Worm (Caenorhabditis elegans) whole organism, young adult: ENCODE results near the gene pqn-41.

Experiments used
- B0019.2 ChIP-seq: fragments of 200-800 bp; sonication (Bioruptor generic); conservative IDR thresholded peaks from 2 replicates; pipeline ENCODE4 v1.3.6; 2022; ENCODE audit warnings: missing genetic modification reagents, missing genetic modification characterization, missing compliant biosample characterization
- B0035.1 ChIP-seq: sonication (generic microtip); optimal IDR thresholded peaks from 2 replicates; lab custom pipeline; 2016; ENCODE audit warnings: missing genetic modification characterization, mild to moderate bottlenecking, missing compliant biosample characterization, missing genotype, missing genetic modification reagents
- F37B4.10 ChIP-seq: fragments of 200-800 bp; sonication (Bioruptor generic); IDR thresholded peaks from 2 replicates; pipeline ENCODE4 v1.3.6; 2022; ENCODE audit warnings: missing genetic modification characterization, missing compliant biosample characterization
- F39B2.1 ChIP-seq: fragments of 200-800 bp; sonication (Bioruptor generic); IDR thresholded peaks from 2 replicates; pipeline ENCODE4 v1.3.6; 2022; ENCODE audit warnings: missing genetic modification reagents, missing genetic modification characterization, missing compliant biosample characterization
- F49E8.2 ChIP-seq: sonication (generic microtip); optimal IDR thresholded peaks from 3 replicates; lab custom pipeline; 2017; ENCODE audit warnings: missing genetic modification characterization, mild to moderate bottlenecking, missing compliant biosample characterization, antibody characterized with exemption, moderate library complexity; ENCODE audit not compliant: insufficient read depth
- F57A8.1 ChIP-seq: fragments of 200-800 bp; sonication (Bioruptor generic); optimal IDR thresholded peaks from 2 replicates; lab custom pipeline; 2018; ENCODE audit warnings: mild to moderate bottlenecking, missing genetic modification characterization, moderate library complexity, missing compliant biosample characterization
- K12H6.12 ChIP-seq: fragments of 200-800 bp; sonication (Bioruptor generic); optimal IDR thresholded peaks from 2 replicates; lab custom pipeline; 2018; ENCODE audit warnings: mild to moderate bottlenecking, missing genetic modification characterization, missing compliant biosample characterization
- aptf-2 ChIP-seq: fragments of 200-800 bp; sonication (Bioruptor generic); conservative IDR thresholded peaks from 2 replicates; pipeline ENCODE4 v1.3.6; 2022; ENCODE audit warnings: missing genetic modification reagents, missing genetic modification characterization, missing compliant biosample characterization
- attf-5 ChIP-seq: fragments of 200-800 bp; sonication (Bioruptor generic); optimal IDR thresholded peaks from 2 replicates; lab custom pipeline; 2018; ENCODE audit warnings: mild to moderate bottlenecking, missing genetic modification characterization, missing compliant biosample characterization
- bed-1 ChIP-seq: fragments of 200-800 bp; sonication (Bioruptor generic); IDR thresholded peaks from 2 replicates; pipeline ENCODE4 v1.3.6; 2022; ENCODE audit warnings: missing genetic modification reagents, missing genetic modification characterization, missing compliant biosample characterization
- bed-2 ChIP-seq: fragments of 200-800 bp; sonication (Bioruptor generic); IDR thresholded peaks from 2 replicates; pipeline ENCODE4 v1.3.6; 2022; ENCODE audit warnings: missing genetic modification reagents, missing genetic modification characterization, missing compliant biosample characterization
- cebp-2 ChIP-seq: fragments of 200-800 bp; sonication (Bioruptor generic); IDR thresholded peaks from 2 replicates; pipeline ENCODE4 v1.3.6; 2022; ENCODE audit warnings: missing genetic modification characterization, missing compliant biosample characterization
- egl-18 ChIP-seq: fragments of 200-800 bp; sonication (Bioruptor generic); IDR thresholded peaks from 2 replicates; pipeline ENCODE4 v1.3.6; 2022; ENCODE audit warnings: missing genetic modification reagents, missing genetic modification characterization, missing compliant biosample characterization
- egrh-3 ChIP-seq: fragments of 200-800 bp; sonication (Bioruptor generic); IDR thresholded peaks from 2 replicates; pipeline ENCODE4 v1.3.6; 2022; ENCODE audit warnings: missing genetic modification reagents, missing genetic modification characterization, missing compliant biosample characterization
- him-1 ChIP-seq: sonication (generic microtip); optimal IDR thresholded peaks from 2 replicates; lab custom pipeline; 2016; ENCODE audit warnings: missing genotype, missing genetic modification reagents, missing genetic modification characterization, missing compliant biosample characterization
- hmg-20 ChIP-seq: fragments of 200-800 bp; sonication (Bioruptor generic); IDR thresholded peaks from 2 replicates; pipeline ENCODE4 v1.3.6; 2022; ENCODE audit warnings: missing genetic modification reagents, missing genetic modification characterization, missing compliant biosample characterization
- hsf-1 ChIP-seq: fragments of 200-800 bp; sonication (Bioruptor generic); IDR thresholded peaks from 2 replicates; pipeline ENCODE4 v1.3.6; 2022; ENCODE audit warnings: missing genetic modification reagents, missing genetic modification characterization, missing compliant biosample characterization
- lin-54 ChIP-seq: fragments of 200-800 bp; sonication (Bioruptor generic); optimal IDR thresholded peaks from 2 replicates; lab custom pipeline; 2018; ENCODE audit warnings: mild to moderate bottlenecking, missing genetic modification characterization, missing compliant biosample characterization
- lsl-1 ChIP-seq: fragments of 200-800 bp; sonication (Bioruptor generic); optimal IDR thresholded peaks from 2 replicates; lab custom pipeline; 2018; ENCODE audit warnings: mild to moderate bottlenecking, missing genetic modification characterization, moderate library complexity, missing compliant biosample characterization
- madf-3 ChIP-seq: fragments of 200-800 bp; sonication (Bioruptor generic); IDR thresholded peaks from 2 replicates; pipeline ENCODE4 v1.3.6; 2022; ENCODE audit warnings: missing genetic modification reagents, missing genetic modification characterization, missing compliant biosample characterization
- madf-8 ChIP-seq: fragments of 200-800 bp; sonication (Bioruptor generic); conservative IDR thresholded peaks from 2 replicates; pipeline ENCODE4 v1.3.6; 2022; ENCODE audit warnings: missing genetic modification reagents, missing genetic modification characterization, missing compliant biosample characterization
- mel-28 ChIP-seq: sonication (generic microtip); optimal IDR thresholded peaks from 2 replicates; lab custom pipeline; 2016; ENCODE audit warnings: borderline replicate concordance, mild to moderate bottlenecking, missing genetic modification characterization, missing compliant biosample characterization
- mes-4 ChIP-seq: sonication (generic microtip); optimal IDR thresholded peaks from 2 replicates; lab custom pipeline; 2016; ENCODE audit warnings: missing genotype, missing genetic modification characterization, missing compliant biosample characterization
- nfyb-1 ChIP-seq: fragments of 200-800 bp; sonication (Bioruptor generic); IDR thresholded peaks from 2 replicates; pipeline ENCODE4 v1.3.6; 2022; ENCODE audit warnings: missing genetic modification reagents, missing genetic modification characterization, missing compliant biosample characterization
- nhr-27 ChIP-seq: fragments of 200-800 bp; sonication (Bioruptor generic); optimal IDR thresholded peaks from 2 replicates; lab custom pipeline; 2018; ENCODE audit warnings: mild to moderate bottlenecking, missing genetic modification characterization, moderate library complexity, missing compliant biosample characterization
- nhr-90 ChIP-seq: sonication (generic microtip); optimal IDR thresholded peaks from 2 replicates; lab custom pipeline; 2016; ENCODE audit warnings: missing genotype, mild to moderate bottlenecking, missing genetic modification characterization, missing compliant biosample characterization
- sea-2 ChIP-seq: fragments of 200-800 bp; sonication (Bioruptor generic); IDR thresholded peaks from 2 replicates; pipeline ENCODE4 v1.3.6; 2022; ENCODE audit warnings: missing genetic modification characterization, missing compliant biosample characterization
- somi-1 ChIP-seq: fragments of 200-800 bp; sonication (Bioruptor generic); optimal IDR thresholded peaks from 2 replicates; lab custom pipeline; 2018; ENCODE audit warnings: mild to moderate bottlenecking, missing genetic modification characterization, missing compliant biosample characterization
- zfh-2 ChIP-seq: fragments of 200-800 bp; sonication (Bioruptor generic); conservative IDR thresholded peaks from 2 replicates; pipeline ENCODE4 v1.3.6; 2022; ENCODE audit warnings: missing genetic modification reagents, missing genetic modification characterization, missing compliant biosample characterization
- ztf-28 ChIP-seq: fragments of 200-800 bp; sonication (Bioruptor generic); IDR thresholded peaks from 2 replicates; pipeline ENCODE4 v1.3.6; 2022; ENCODE audit warnings: missing genetic modification reagents, missing genetic modification characterization, missing compliant biosample characterization

The pqn-41 gene

ce11 chrIII:1938712-1939624 is 33.2 kb downstream of the pqn-41 start:
- TF ChIP-seq attf-5 (GFP tag; lab: Kevin White, UChicago) = peak; percentile 6
- TF ChIP-seq nfyb-1 (GFP tag; lab: Robert Waterston, UW) = no peak
- peak; percentile 66; the same call in 1 of the 2 replicates for TF ChIP-seq bed-2 (GFP tag; lab: Robert Waterston, UW)
- 0 out of 2 replicates have a peak, but pooled peaks have one; percentile 16 for TF ChIP-seq F37B4.10
- no peak for TF ChIP-seq egl-18 (GFP tag; lab: Robert Waterston, UW)
- TF ChIP-seq B0019.2 (GFP tag; lab: Robert Waterston, UW) = no peak
- TF ChIP-seq egrh-3 = peak; percentile 89
- TF ChIP-seq nhr-27 (tag; lab: Kevin White, UChicago) = no peak
- TF ChIP-seq mel-28 (tag; lab: Kevin White, UChicago) = no peak
- TF ChIP-seq zfh-2 (GFP tag; lab: Robert Waterston, UW) = peak; percentile 95
- TF ChIP-seq cebp-2 (GFP tag; lab: Robert Waterston, UW) = 0 out of 2 replicates have a peak, but pooled peaks have one; percentile 67

ce11 chrIII:1939625-1939988 is 33.8 kb downstream of the pqn-41 start:
- TF ChIP-seq lsl-1 (GFP tag; lab: Kevin White, UChicago) = peak; percentile 26
- TF ChIP-seq F39B2.1 (GFP tag; lab: Robert Waterston, UW) = no peak
- TF ChIP-seq him-1 = peak; percentile 85
- no peak for TF ChIP-seq mes-4 (tag; lab: Kevin White, UChicago)

DNA sequence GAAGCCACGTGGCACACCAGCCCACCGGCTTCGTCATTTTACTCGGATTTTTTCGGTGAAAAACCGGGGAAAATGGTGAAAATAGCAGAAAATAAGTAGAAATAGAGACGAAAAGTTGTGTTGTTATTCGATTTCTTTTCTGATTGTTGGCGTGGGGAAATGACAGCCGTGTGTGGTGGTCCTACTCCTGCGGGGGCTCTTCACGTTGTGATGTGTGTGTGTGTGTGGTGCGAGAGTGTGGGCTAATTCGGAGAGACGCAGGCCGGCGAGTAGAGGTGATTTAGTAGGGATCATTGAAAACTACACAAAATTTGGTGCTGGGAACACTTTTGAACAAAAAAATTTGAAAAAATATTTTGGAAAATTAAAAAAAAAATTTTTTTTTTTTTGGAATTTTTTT is 37.7 kb downstream of the pqn-41 start, which contains the start of gene F53A3.1:
F53A3.1 (minus strand) TSS at position 150 of the 400 bp plus-strand sequence.
- TF ChIP-seq K12H6.12 (tag; lab: Kevin White, UChicago) (no peak), nfyb-1 (GFP tag; lab: Robert Waterston, UW) (no peak)
- TF ChIP-seq, all 124 proteins: peak for 0

DNA sequence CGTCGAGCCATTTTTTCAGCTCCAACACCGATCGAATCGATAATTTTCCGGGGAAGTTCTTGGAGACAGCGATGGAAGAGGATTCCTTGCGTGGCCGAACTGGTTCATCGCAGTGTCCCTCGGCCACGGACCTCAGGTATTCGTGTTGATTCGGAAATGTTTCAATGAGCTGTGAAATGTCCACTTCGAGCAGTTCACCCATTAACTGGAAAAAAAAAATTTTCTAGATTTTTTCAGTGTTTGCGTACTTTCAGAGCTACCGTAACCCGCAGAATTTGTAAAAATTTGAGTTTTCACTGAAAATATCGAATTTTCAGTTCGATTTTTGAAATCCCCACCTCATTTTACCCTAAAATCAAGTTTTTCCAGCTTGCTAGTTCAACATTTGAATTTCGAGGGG is 42.1 kb downstream of the pqn-41 start:
- TF ChIP-seq B0035.1 (tag; lab: Kevin White, UChicago) (no peak), zfh-2 (GFP tag; lab: Robert Waterston, UW) (0 out of 2 replicates have a peak, but pooled peaks have one; percentile 16)
- TF ChIP-seq, all 124 proteins: peak for 1

ce11 chrIII:1949362-1949761 is 43.6 kb downstream of the pqn-41 start:
- no peak for TF ChIP-seq hmg-20 (GFP tag; lab: Robert Waterston, UW)
- no peak for TF ChIP-seq F49E8.2 (tag; lab: Kevin White, UChicago)
- no peak for TF ChIP-seq nhr-90 (tag; lab: Kevin White, UChicago)
- no peak for TF ChIP-seq hsf-1 (GFP tag; lab: Robert Waterston, UW)
- no peak for TF ChIP-seq aptf-2
- peak; percentile 10 for TF ChIP-seq lin-54
- no peak for TF ChIP-seq bed-1 (GFP tag; lab: Robert Waterston, UW)
- TF ChIP-seq madf-3 (GFP tag; lab: Robert Waterston, UW) = peak; percentile 89
- TF ChIP-seq somi-1 (GFP tag; lab: Kevin White, UChicago) = no peak
- TF ChIP-seq F57A8.1 = no peak
- TF ChIP-seq ztf-28 (GFP tag; lab: Robert Waterston, UW) = no peak
- TF ChIP-seq sea-2 (GFP tag; lab: Robert Waterston, UW) = no peak
- no peak for TF ChIP-seq madf-8 (GFP tag; lab: Robert Waterston, UW)
